Worm (Caenorhabditis elegans) whole organism, young adult: ENCODE measurements around the gene arl-3.

ENCODE experiments used
- B0261.1 ChIP-seq: sonication (generic microtip); optimal IDR thresholded peaks from 2 replicates; lab custom pipeline; 2016; ENCODE audit warnings: mild to moderate bottlenecking, missing genetic modification characterization, moderate library complexity, missing compliant biosample characterization
- F23B12.7 ChIP-seq: sonication (generic microtip); optimal IDR thresholded peaks from 2 replicates; lab custom pipeline; 2017; ENCODE audit warnings: missing genetic modification characterization, mild to moderate bottlenecking, missing compliant biosample characterization, antibody characterized with exemption, moderate library complexity; ENCODE audit not compliant: insufficient read depth
- F39B2.1 ChIP-seq: fragments of 200-800 bp; sonication (Bioruptor generic); IDR thresholded peaks from 2 replicates; pipeline ENCODE4 v1.3.6; 2022; ENCODE audit warnings: missing genetic modification reagents, missing genetic modification characterization, missing compliant biosample characterization
- F55B11.4 ChIP-seq: sonication (generic microtip); optimal IDR thresholded peaks from 2 replicates; lab custom pipeline; 2016; ENCODE audit warnings: missing compliant biosample characterization, missing genetic modification characterization, borderline replicate concordance; ENCODE audit not compliant: insufficient read depth
- F57A8.1 ChIP-seq: fragments of 200-800 bp; sonication (Bioruptor generic); optimal IDR thresholded peaks from 2 replicates; lab custom pipeline; 2018; ENCODE audit warnings: mild to moderate bottlenecking, missing genetic modification characterization, moderate library complexity, missing compliant biosample characterization
- K12H6.12 ChIP-seq: fragments of 200-800 bp; sonication (Bioruptor generic); optimal IDR thresholded peaks from 2 replicates; lab custom pipeline; 2018; ENCODE audit warnings: mild to moderate bottlenecking, missing genetic modification characterization, missing compliant biosample characterization
- Y53G8AR.9 ChIP-seq: fragments of 200-800 bp; sonication (Bioruptor generic); conservative IDR thresholded peaks from 2 replicates; pipeline ENCODE4 v1.3.6; 2022; ENCODE audit warnings: missing genetic modification reagents, missing genetic modification characterization, missing compliant biosample characterization
- Y67H2A.10 ChIP-seq: fragments of 200-800 bp; sonication (Bioruptor generic); conservative IDR thresholded peaks from 2 replicates; pipeline ENCODE4 v1.3.6; 2022; ENCODE audit warnings: missing genetic modification reagents, missing genetic modification characterization, missing compliant biosample characterization
- Y79H2A.3 ChIP-seq: fragments of 200-800 bp; sonication (Bioruptor generic); conservative IDR thresholded peaks from 2 replicates; pipeline ENCODE4 v1.3.6; 2022; ENCODE audit warnings: missing genetic modification reagents, missing genetic modification characterization, missing compliant biosample characterization
- akir-1 ChIP-seq: fragments of 200-800 bp; sonication (Bioruptor generic); optimal IDR thresholded peaks from 2 replicates; lab custom pipeline; 2018; ENCODE audit warnings: mild to moderate bottlenecking, missing genetic modification characterization, moderate library complexity, missing compliant biosample characterization
- ama-1 ChIP-seq, 3 experiments: fragments of 150-350 bp in 1 of 3; sonication (generic microtip) in 2 of 3; optimal IDR thresholded peaks; 2 replicates each; lab custom pipeline; 2014 to 2018; ENCODE audit warnings: missing biosample characterization in 2 of 3, missing genetic modification characterization in 2 of 3, missing genetic modification reagents in 2 of 3
- athp-1 ChIP-seq: sonication (generic microtip); optimal IDR thresholded peaks from 2 replicates; lab custom pipeline; 2017; ENCODE audit warnings: mild to moderate bottlenecking, missing genetic modification characterization, missing compliant biosample characterization
- attf-3 ChIP-seq: fragments of 200-800 bp; sonication (Bioruptor generic); conservative IDR thresholded peaks from 2 replicates; pipeline ENCODE4 v1.3.6; 2022; ENCODE audit warnings: missing genetic modification reagents, missing genetic modification characterization, missing compliant biosample characterization
- attf-5 ChIP-seq: fragments of 200-800 bp; sonication (Bioruptor generic); optimal IDR thresholded peaks from 2 replicates; lab custom pipeline; 2018; ENCODE audit warnings: mild to moderate bottlenecking, missing genetic modification characterization, missing compliant biosample characterization
- bed-1 ChIP-seq: fragments of 200-800 bp; sonication (Bioruptor generic); IDR thresholded peaks from 2 replicates; pipeline ENCODE4 v1.3.6; 2022; ENCODE audit warnings: missing genetic modification reagents, missing genetic modification characterization, missing compliant biosample characterization
- ccch-3 ChIP-seq: fragments of 200-800 bp; sonication (Bioruptor generic); optimal IDR thresholded peaks from 2 replicates; lab custom pipeline; 2018; ENCODE audit warnings: mild to moderate bottlenecking, missing genetic modification characterization, missing compliant biosample characterization
- cebp-2 ChIP-seq: fragments of 200-800 bp; sonication (Bioruptor generic); IDR thresholded peaks from 2 replicates; pipeline ENCODE4 v1.3.6; 2022; ENCODE audit warnings: missing genetic modification characterization, missing compliant biosample characterization
- ceh-27 ChIP-seq: fragments of 200-800 bp; sonication (Bioruptor generic); optimal IDR thresholded peaks from 2 replicates; lab custom pipeline; 2018; ENCODE audit warnings: mild to moderate bottlenecking, missing genetic modification characterization, moderate library complexity, missing compliant biosample characterization
- ceh-40 ChIP-seq: fragments of 200-800 bp; sonication (Bioruptor generic); IDR thresholded peaks from 2 replicates; pipeline ENCODE4 v1.3.6; 2022; ENCODE audit warnings: missing genetic modification characterization, missing compliant biosample characterization
- chd-7 ChIP-seq: sonication (generic microtip); optimal IDR thresholded peaks from 2 replicates; lab custom pipeline; 2016; ENCODE audit warnings: mild to moderate bottlenecking, missing genetic modification characterization, moderate library complexity, missing compliant biosample characterization
- dox-1 ChIP-seq: fragments of 200-800 bp; sonication (Bioruptor generic); IDR thresholded peaks from 2 replicates; pipeline ENCODE4 v1.3.6; 2022; ENCODE audit warnings: missing genetic modification reagents, missing genetic modification characterization, missing compliant biosample characterization
- dpl-1 ChIP-seq: fragments of 150-350 bp; optimal IDR thresholded peaks from 2 replicates; lab custom pipeline; 2014; ENCODE audit warnings: missing biosample characterization, missing genetic modification reagents, missing genetic modification characterization
- efl-1 ChIP-seq: fragments of 150-350 bp; optimal IDR thresholded peaks from 2 replicates; lab custom pipeline; 2014; ENCODE audit warnings: missing biosample characterization, missing genetic modification reagents, missing genetic modification characterization
- egrh-3 ChIP-seq: fragments of 200-800 bp; sonication (Bioruptor generic); IDR thresholded peaks from 2 replicates; pipeline ENCODE4 v1.3.6; 2022; ENCODE audit warnings: missing genetic modification reagents, missing genetic modification characterization, missing compliant biosample characterization
- hlh-26 ChIP-seq: fragments of 200-800 bp; sonication (Bioruptor generic); conservative IDR thresholded peaks from 2 replicates; pipeline ENCODE4 v1.3.6; 2022; ENCODE audit warnings: missing genetic modification reagents, missing genetic modification characterization, missing compliant biosample characterization
- hmg-20 ChIP-seq: fragments of 200-800 bp; sonication (Bioruptor generic); IDR thresholded peaks from 2 replicates; pipeline ENCODE4 v1.3.6; 2022; ENCODE audit warnings: missing genetic modification reagents, missing genetic modification characterization, missing compliant biosample characterization
- hsf-1 ChIP-seq: fragments of 200-800 bp; sonication (Bioruptor generic); IDR thresholded peaks from 2 replicates; pipeline ENCODE4 v1.3.6; 2022; ENCODE audit warnings: missing genetic modification reagents, missing genetic modification characterization, missing compliant biosample characterization
- let-607 ChIP-seq, 2 experiments: fragments of 200-800 bp in 1 of 2; sonication (Bioruptor generic) in 1 of 2; sonication (generic microtip) in 1 of 2; optimal IDR thresholded peaks; 2 replicates each; lab custom pipeline; 2016 to 2018; ENCODE audit warnings: mild to moderate bottlenecking in 2 of 2, missing compliant biosample characterization in 2 of 2, missing genetic modification characterization in 2 of 2, moderate library complexity in 2 of 2, missing genotype in 1 of 2
- lin-40 ChIP-seq: sonication (generic microtip); optimal IDR thresholded peaks from 2 replicates; lab custom pipeline; 2016; ENCODE audit warnings: missing genetic modification characterization, mild to moderate bottlenecking, missing compliant biosample characterization, missing genotype, missing genetic modification reagents
- madf-10 ChIP-seq: sonication (generic microtip); optimal IDR thresholded peaks from 2 replicates; lab custom pipeline; 2016; ENCODE audit warnings: mild to moderate bottlenecking, missing genetic modification characterization, missing compliant biosample characterization
- nhr-90 ChIP-seq: sonication (generic microtip); optimal IDR thresholded peaks from 2 replicates; lab custom pipeline; 2016; ENCODE audit warnings: missing genotype, mild to moderate bottlenecking, missing genetic modification characterization, missing compliant biosample characterization
- pbrm-1 ChIP-seq: fragments of 200-800 bp; sonication (Bioruptor generic); IDR thresholded peaks from 2 replicates; pipeline ENCODE4 v1.3.6; 2022; ENCODE audit warnings: missing genetic modification reagents, missing genetic modification characterization, missing compliant biosample characterization
- rec-8 ChIP-seq, 2 experiments: sonication (generic microtip); optimal IDR thresholded peaks; 2 replicates each; lab custom pipeline; 2016; ENCODE audit warnings: mild to moderate bottlenecking in 2 of 2, missing genetic modification characterization in 2 of 2, missing genetic modification reagents in 2 of 2, missing genotype in 2 of 2, missing biosample characterization in 1 of 2, missing compliant biosample characterization in 1 of 2, moderate library complexity in 1 of 2
- repo-1 ChIP-seq: sonication (generic microtip); optimal IDR thresholded peaks from 2 replicates; lab custom pipeline; 2017; ENCODE audit warnings: mild to moderate bottlenecking, missing genetic modification characterization, missing compliant biosample characterization
- snpc-1.1 ChIP-seq: sonication (generic microtip); optimal IDR thresholded peaks from 2 replicates; lab custom pipeline; 2017; ENCODE audit warnings: missing genetic modification characterization, mild to moderate bottlenecking, missing compliant biosample characterization, antibody characterized with exemption, moderate library complexity, missing genotype, missing genetic modification reagents; ENCODE audit not compliant: insufficient read depth
- snpc-4 ChIP-seq, 5 experiments: fragments of 150-350 bp in 1 of 5; sonication (generic microtip) in 4 of 5; optimal IDR thresholded peaks; 2 replicates each; lab custom pipeline; 2014 to 2018; ENCODE audit warnings: missing genetic modification characterization in 5 of 5, missing biosample characterization in 3 of 5, antibody characterized with exemption in 2 of 5, mild to moderate bottlenecking in 2 of 5, missing compliant biosample characterization in 2 of 5, missing genotype in 2 of 5, moderate library complexity in 2 of 5, missing genetic modification reagents in 1 of 5
- sptf-2 ChIP-seq: fragments of 200-800 bp; sonication (Bioruptor generic); optimal IDR thresholded peaks from 2 replicates; lab custom pipeline; 2018; ENCODE audit warnings: mild to moderate bottlenecking, missing genetic modification characterization, missing compliant biosample characterization
- tbp1 ChIP-seq: fragments of 200-800 bp; sonication (Bioruptor generic); optimal IDR thresholded peaks from 2 replicates; lab custom pipeline; 2018; ENCODE audit warnings: mild to moderate bottlenecking, missing genetic modification characterization, missing compliant biosample characterization
- tbx-9 ChIP-seq: sonication (generic microtip); optimal IDR thresholded peaks from 2 replicates; lab custom pipeline; 2016; ENCODE audit warnings: borderline replicate concordance, missing genetic modification characterization, inconsistent platforms, missing compliant biosample characterization
- unc-130 ChIP-seq: sonication (generic microtip); optimal IDR thresholded peaks from 2 replicates; lab custom pipeline; 2016; ENCODE audit warnings: missing genetic modification reagents, missing genetic modification characterization, missing compliant biosample characterization
- xnd-1 ChIP-seq: sonication (generic microtip); optimal IDR thresholded peaks from 2 replicates; lab custom pipeline; 2016; ENCODE audit warnings: missing genotype, missing genetic modification reagents, missing genetic modification characterization, missing compliant biosample characterization
- zfh-2 ChIP-seq: fragments of 200-800 bp; sonication (Bioruptor generic); conservative IDR thresholded peaks from 2 replicates; pipeline ENCODE4 v1.3.6; 2022; ENCODE audit warnings: missing genetic modification reagents, missing genetic modification characterization, missing compliant biosample characterization
- ztf-26 ChIP-seq: sonication (generic microtip); optimal IDR thresholded peaks from 2 replicates; lab custom pipeline; 2017; ENCODE audit warnings: missing genetic modification characterization, missing compliant biosample characterization
- ztf-28 ChIP-seq: fragments of 200-800 bp; sonication (Bioruptor generic); IDR thresholded peaks from 2 replicates; pipeline ENCODE4 v1.3.6; 2022; ENCODE audit warnings: missing genetic modification reagents, missing genetic modification characterization, missing compliant biosample characterization
- ztf-3 ChIP-seq: fragments of 200-800 bp; sonication (Bioruptor generic); optimal IDR thresholded peaks from 2 replicates; lab custom pipeline; 2018; ENCODE audit warnings: mild to moderate bottlenecking, missing genetic modification characterization, missing compliant biosample characterization
- ztf-6 ChIP-seq: fragments of 200-800 bp; sonication (Bioruptor generic); IDR thresholded peaks from 2 replicates; pipeline ENCODE4 v1.3.6; 2022; ENCODE audit warnings: missing genetic modification reagents, missing genetic modification characterization, missing compliant biosample characterization

The arl-3 gene

ce11 chrII:14616927-14617326, 10.7 kb downstream of the arl-3 start (continued):
- peak; percentile 44 for TF ChIP-seq F23B12.7 (tag; lab: Kevin White, UChicago)
- peak; percentile 12 for TF ChIP-seq lin-40
- TF ChIP-seq unc-130 (GFP tag; lab: Kevin White, UChicago): peak; percentile 36
- peak; percentile 57; the same call in 1 of the 2 replicates for TF ChIP-seq Y53G8AR.9
- TF ChIP-seq snpc-1.1 (tag; lab: Kevin White, UChicago): peak; percentile 59
- no peak for TF ChIP-seq tbx-9
- no peak for TF ChIP-seq bed-1 (GFP tag; lab: Robert Waterston, UW)
- TF ChIP-seq madf-10 (tag; lab: Kevin White, UChicago): peak; percentile 41
- peak; percentile 90 for TF ChIP-seq tbp1 (GFP tag; lab: Kevin White, UChicago)
- no peak for TF ChIP-seq ztf-3 (GFP tag; lab: Kevin White, UChicago)
- peak; percentile 88; the same call in 1 of the 2 replicates for TF ChIP-seq cebp-2
- peak; percentile 49 for TF ChIP-seq attf-5
- no peak for TF ChIP-seq attf-3 (GFP tag; lab: Robert Waterston, UW)
- TF ChIP-seq let-607 (tag; optimal IDR thresholded peaks at IDR 0.05; lab: Kevin White, UChicago): peak in 1 of 2 experiments; percentile 26
- TF ChIP-seq dox-1: peak; percentile 68
- TF ChIP-seq ztf-6 (GFP tag; lab: Robert Waterston, UW): 0 out of 2 replicates have a peak, but pooled peaks have one; percentile 67
- TF ChIP-seq efl-1 (GFP tag; lab: Kevin White, UChicago): no peak
- peak; percentile 75 for TF ChIP-seq B0261.1 (tag; lab: Kevin White, UChicago)
- TF ChIP-seq zfh-2 (GFP tag; lab: Robert Waterston, UW): no peak
- TF ChIP-seq egrh-3: 0 out of 2 replicates have a peak, but pooled peaks have one; percentile 30
- TF ChIP-seq F55B11.4 (tag; lab: Kevin White, UChicago): no peak
- peak; percentile 95 for TF ChIP-seq nhr-90 (tag; lab: Kevin White, UChicago)
- 0 out of 2 replicates have a peak, but pooled peaks have one; percentile 82 for TF ChIP-seq ceh-40 (GFP tag; lab: Robert Waterston, UW)
- no peak for TF ChIP-seq ama-1 (optimal IDR thresholded peaks at IDR 0.05; lab: Kevin White, UChicago)
- TF ChIP-seq ama-1 (GFP tag; optimal IDR thresholded peaks at IDR 0.05; lab: Kevin White, UChicago): peak in 1 of 2 experiments; percentile 34
- TF ChIP-seq ceh-27 (GFP tag; lab: Kevin White, UChicago): peak; percentile 59
- peak; percentile 69 for TF ChIP-seq athp-1
- TF ChIP-seq ztf-28 (GFP tag; lab: Robert Waterston, UW): peak; percentile 50; the same call in 1 of the 2 replicates
- no peak for TF ChIP-seq xnd-1 (tag; lab: Kevin White, UChicago)
- TF ChIP-seq repo-1: peak; percentile 57
- peak; percentile 54 for TF ChIP-seq ztf-26
- no peak for TF ChIP-seq ccch-3 (GFP tag; lab: Kevin White, UChicago)
- no peak for TF ChIP-seq Y67H2A.10 (GFP tag; lab: Robert Waterston, UW)
- no peak for TF ChIP-seq akir-1
- 0 out of 2 replicates have a peak, but pooled peaks have one; percentile 28 for TF ChIP-seq hlh-26 (GFP tag; lab: Robert Waterston, UW)
- 0 out of 2 replicates have a peak, but pooled peaks have one; percentile 25 for TF ChIP-seq hmg-20 (GFP tag; lab: Robert Waterston, UW)
- TF ChIP-seq F39B2.1: no peak
- TF ChIP-seq chd-7 (tag; lab: Kevin White, UChicago): peak; percentile 53
- TF ChIP-seq pbrm-1 (GFP tag; lab: Robert Waterston, UW): peak; percentile 46; the same call in 1 of the 2 replicates
- no peak for TF ChIP-seq snpc-4 (GFP tag; optimal IDR thresholded peaks at IDR 0.05; lab: Kevin White, UChicago)
- TF ChIP-seq snpc-4 (tag; optimal IDR thresholded peaks at IDR 0.05; lab: Kevin White, UChicago): no peak
- peak; percentile 77 to 87 for TF ChIP-seq rec-8 (tag; optimal IDR thresholded peaks at IDR 0.05; lab: Kevin White, UChicago)
- peak; percentile 8 for TF ChIP-seq sptf-2 (GFP tag; lab: Kevin White, UChicago)
- TF ChIP-seq dpl-1 (GFP tag; lab: Kevin White, UChicago): no peak
- peak; percentile 60; the same call in 1 of the 2 replicates for TF ChIP-seq hsf-1 (GFP tag; lab: Robert Waterston, UW)
- TF ChIP-seq K12H6.12 (tag; lab: Kevin White, UChicago): no peak
- peak; percentile 72 for TF ChIP-seq F57A8.1 (GFP tag; lab: Kevin White, UChicago)
- 0 out of 2 replicates have a peak, but pooled peaks have one; percentile 33 for TF ChIP-seq Y79H2A.3
